Worm (Caenorhabditis elegans) whole organism, young adult: ENCODE data around the gene H20J04.9.

Source experiments
- B0019.2 ChIP-seq: fragments of 200-800 bp; sonication (Bioruptor generic); conservative IDR thresholded peaks from 2 replicates; pipeline ENCODE4 v1.3.6; 2022; ENCODE audit warnings: missing genetic modification reagents, missing genetic modification characterization, missing compliant biosample characterization
- B0035.1 ChIP-seq: sonication (generic microtip); optimal IDR thresholded peaks from 2 replicates; lab custom pipeline; 2016; ENCODE audit warnings: missing genetic modification characterization, mild to moderate bottlenecking, missing compliant biosample characterization, missing genotype, missing genetic modification reagents
- B0261.1 ChIP-seq: sonication (generic microtip); optimal IDR thresholded peaks from 2 replicates; lab custom pipeline; 2016; ENCODE audit warnings: mild to moderate bottlenecking, missing genetic modification characterization, moderate library complexity, missing compliant biosample characterization
- C17E4.6 ChIP-seq: fragments of 200-800 bp; sonication (Bioruptor generic); IDR thresholded peaks from 2 replicates; pipeline ENCODE4 v1.3.6; 2022; ENCODE audit warnings: missing genetic modification reagents, missing genetic modification characterization, missing compliant biosample characterization
- F52B5.7 ChIP-seq: sonication (generic microtip); optimal IDR thresholded peaks from 2 replicates; lab custom pipeline; 2016; ENCODE audit warnings: mild to moderate bottlenecking, missing genetic modification characterization, missing compliant biosample characterization
- K12H6.12 ChIP-seq: fragments of 200-800 bp; sonication (Bioruptor generic); optimal IDR thresholded peaks from 2 replicates; lab custom pipeline; 2018; ENCODE audit warnings: mild to moderate bottlenecking, missing genetic modification characterization, missing compliant biosample characterization
- Y79H2A.3 ChIP-seq: fragments of 200-800 bp; sonication (Bioruptor generic); conservative IDR thresholded peaks from 2 replicates; pipeline ENCODE4 v1.3.6; 2022; ENCODE audit warnings: missing genetic modification reagents, missing genetic modification characterization, missing compliant biosample characterization
- Y95B8A.8 ChIP-seq: fragments of 200-800 bp; sonication (Bioruptor generic); IDR thresholded peaks from 2 replicates; pipeline ENCODE4 v1.3.6; 2022; ENCODE audit warnings: missing genetic modification reagents, missing genetic modification characterization, missing compliant biosample characterization
- attf-3 ChIP-seq: fragments of 200-800 bp; sonication (Bioruptor generic); conservative IDR thresholded peaks from 2 replicates; pipeline ENCODE4 v1.3.6; 2022; ENCODE audit warnings: missing genetic modification reagents, missing genetic modification characterization, missing compliant biosample characterization
- attf-6 ChIP-seq: fragments of 200-800 bp; sonication (Bioruptor generic); IDR thresholded peaks from 2 replicates; pipeline ENCODE4 v1.3.6; 2022; ENCODE audit warnings: missing genetic modification reagents, missing genetic modification characterization, missing compliant biosample characterization
- bed-2 ChIP-seq: fragments of 200-800 bp; sonication (Bioruptor generic); IDR thresholded peaks from 2 replicates; pipeline ENCODE4 v1.3.6; 2022; ENCODE audit warnings: missing genetic modification reagents, missing genetic modification characterization, missing compliant biosample characterization
- cebp-1 ChIP-seq, 2 experiments: fragments of 200-800 bp in 1 of 2; sonication (Bioruptor generic) in 1 of 2; sonication (generic microtip) in 1 of 2; IDR thresholded peaks in 1 of 2; optimal IDR thresholded peaks in 1 of 2; 2 replicates each; pipeline versions ENCODE4 v1.3.6 to Lab custom; 2017 to 2022; ENCODE audit warnings: missing compliant biosample characterization in 2 of 2, missing genetic modification characterization in 2 of 2, mild to moderate bottlenecking in 1 of 2, missing genetic modification reagents in 1 of 2, moderate library complexity in 1 of 2
- ceh-40 ChIP-seq: fragments of 200-800 bp; sonication (Bioruptor generic); IDR thresholded peaks from 2 replicates; pipeline ENCODE4 v1.3.6; 2022; ENCODE audit warnings: missing genetic modification characterization, missing compliant biosample characterization
- egrh-3 ChIP-seq: fragments of 200-800 bp; sonication (Bioruptor generic); IDR thresholded peaks from 2 replicates; pipeline ENCODE4 v1.3.6; 2022; ENCODE audit warnings: missing genetic modification reagents, missing genetic modification characterization, missing compliant biosample characterization
- ets-4 ChIP-seq: fragments of 200-800 bp; sonication (Bioruptor generic); optimal IDR thresholded peaks from 2 replicates; lab custom pipeline; 2018; ENCODE audit warnings: mild to moderate bottlenecking, missing genetic modification characterization, missing compliant biosample characterization
- gei-17 ChIP-seq: fragments of 200-800 bp; sonication (Bioruptor generic); optimal IDR thresholded peaks from 2 replicates; lab custom pipeline; 2018; ENCODE audit warnings: mild to moderate bottlenecking, missing genetic modification characterization, missing compliant biosample characterization
- him-1 ChIP-seq: sonication (generic microtip); optimal IDR thresholded peaks from 2 replicates; lab custom pipeline; 2016; ENCODE audit warnings: missing genotype, missing genetic modification reagents, missing genetic modification characterization, missing compliant biosample characterization
- hlh-26 ChIP-seq: fragments of 200-800 bp; sonication (Bioruptor generic); conservative IDR thresholded peaks from 2 replicates; pipeline ENCODE4 v1.3.6; 2022; ENCODE audit warnings: missing genetic modification reagents, missing genetic modification characterization, missing compliant biosample characterization
- hmg-1.2 ChIP-seq: fragments of 200-800 bp; sonication (Bioruptor generic); IDR thresholded peaks from 2 replicates; pipeline ENCODE4 v1.3.6; 2022; ENCODE audit warnings: missing genetic modification reagents, missing genetic modification characterization, missing compliant biosample characterization
- hmg-20 ChIP-seq: fragments of 200-800 bp; sonication (Bioruptor generic); IDR thresholded peaks from 2 replicates; pipeline ENCODE4 v1.3.6; 2022; ENCODE audit warnings: missing genetic modification reagents, missing genetic modification characterization, missing compliant biosample characterization
- lag-1 ChIP-seq: fragments of 200-800 bp; sonication (Bioruptor generic); IDR thresholded peaks from 2 replicates; pipeline ENCODE4 v1.3.6; 2022; ENCODE audit warnings: missing genetic modification reagents, missing genetic modification characterization, missing compliant biosample characterization
- let-526 ChIP-seq: fragments of 200-800 bp; sonication (Bioruptor generic); IDR thresholded peaks from 2 replicates; pipeline ENCODE4 v1.3.6; 2022; ENCODE audit warnings: missing genetic modification reagents, missing genetic modification characterization, missing compliant biosample characterization
- lin-54 ChIP-seq: fragments of 200-800 bp; sonication (Bioruptor generic); optimal IDR thresholded peaks from 2 replicates; lab custom pipeline; 2018; ENCODE audit warnings: mild to moderate bottlenecking, missing genetic modification characterization, missing compliant biosample characterization
- lsl-1 ChIP-seq: fragments of 200-800 bp; sonication (Bioruptor generic); optimal IDR thresholded peaks from 2 replicates; lab custom pipeline; 2018; ENCODE audit warnings: mild to moderate bottlenecking, missing genetic modification characterization, moderate library complexity, missing compliant biosample characterization
- nfyb-1 ChIP-seq: fragments of 200-800 bp; sonication (Bioruptor generic); IDR thresholded peaks from 2 replicates; pipeline ENCODE4 v1.3.6; 2022; ENCODE audit warnings: missing genetic modification reagents, missing genetic modification characterization, missing compliant biosample characterization
- nhr-27 ChIP-seq: fragments of 200-800 bp; sonication (Bioruptor generic); optimal IDR thresholded peaks from 2 replicates; lab custom pipeline; 2018; ENCODE audit warnings: mild to moderate bottlenecking, missing genetic modification characterization, moderate library complexity, missing compliant biosample characterization
- pbrm-1 ChIP-seq: fragments of 200-800 bp; sonication (Bioruptor generic); IDR thresholded peaks from 2 replicates; pipeline ENCODE4 v1.3.6; 2022; ENCODE audit warnings: missing genetic modification reagents, missing genetic modification characterization, missing compliant biosample characterization
- repo-1 ChIP-seq: sonication (generic microtip); optimal IDR thresholded peaks from 2 replicates; lab custom pipeline; 2017; ENCODE audit warnings: mild to moderate bottlenecking, missing genetic modification characterization, missing compliant biosample characterization
- snpc-3.4 ChIP-seq: sonication (generic microtip); optimal IDR thresholded peaks from 2 replicates; lab custom pipeline; 2017; ENCODE audit warnings: missing genetic modification characterization, mild to moderate bottlenecking, missing compliant biosample characterization, antibody characterized with exemption, moderate library complexity, missing genotype, missing genetic modification reagents
- snpc-4 ChIP-seq, 5 experiments: fragments of 150-350 bp in 1 of 5; sonication (generic microtip) in 4 of 5; optimal IDR thresholded peaks; 2 replicates each; lab custom pipeline; 2014 to 2018; ENCODE audit warnings: missing genetic modification characterization in 5 of 5, missing biosample characterization in 3 of 5, antibody characterized with exemption in 2 of 5, mild to moderate bottlenecking in 2 of 5, missing compliant biosample characterization in 2 of 5, missing genotype in 2 of 5, moderate library complexity in 2 of 5, missing genetic modification reagents in 1 of 5
- somi-1 ChIP-seq: fragments of 200-800 bp; sonication (Bioruptor generic); optimal IDR thresholded peaks from 2 replicates; lab custom pipeline; 2018; ENCODE audit warnings: mild to moderate bottlenecking, missing genetic modification characterization, missing compliant biosample characterization
- sptf-2 ChIP-seq: fragments of 200-800 bp; sonication (Bioruptor generic); optimal IDR thresholded peaks from 2 replicates; lab custom pipeline; 2018; ENCODE audit warnings: mild to moderate bottlenecking, missing genetic modification characterization, missing compliant biosample characterization

Gene H20J04.9

DNA sequence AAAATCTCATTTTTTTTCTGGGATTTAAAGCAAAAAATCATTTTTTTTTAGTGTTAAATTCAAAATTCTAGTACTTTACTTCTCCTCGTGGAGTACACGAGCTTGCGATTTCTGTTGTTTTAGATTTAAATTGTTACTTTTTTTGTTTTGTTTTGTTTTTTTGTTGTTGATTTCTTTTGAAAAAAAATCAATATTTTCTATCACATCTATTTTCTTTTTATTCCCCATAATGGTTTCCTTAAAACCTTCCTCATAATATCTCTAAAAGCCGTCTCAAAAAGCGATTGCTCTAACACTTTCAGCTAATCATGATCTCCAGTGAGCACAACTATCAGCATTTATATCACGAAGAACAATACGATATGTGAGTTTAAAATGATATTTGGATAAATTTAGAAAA, 16.5 kb upstream of the H20J04.9 start, which contains the start of gene madf-3:
Gene madf-3 (plus strand): TSS at position 301 of the 400 bp plus-strand sequence.
- TF ChIP-seq cebp-1 (GFP tag; IDR thresholded peaks at IDR 0.05; lab: Robert Waterston, UW) (no peak), cebp-1 (tag; optimal IDR thresholded peaks at IDR 0.05; lab: Kevin White, UChicago) (no peak), lag-1 (GFP tag; lab: Robert Waterston, UW) (no peak), let-526 (no peak), Y79H2A.3 (GFP tag; lab: Robert Waterston, UW) (no peak), bed-2 (GFP tag; lab: Robert Waterston, UW) (no peak), C17E4.6 (GFP tag; lab: Robert Waterston, UW) (no peak)
- TF ChIP-seq, all 124 proteins: peak for 0

ce11 chrII:4337731-4338130, 13.3 kb upstream of the H20J04.9 start:
- TF ChIP-seq attf-6 (GFP tag; lab: Robert Waterston, UW) (no peak), ceh-40 (no peak), hmg-1.2 (GFP tag; lab: Robert Waterston, UW) (no peak), hmg-20 (GFP tag; lab: Robert Waterston, UW) (no peak), Y95B8A.8 (GFP tag; lab: Robert Waterston, UW) (no peak), lin-54 (GFP tag; lab: Kevin White, UChicago) (no peak), lag-1 (GFP tag; lab: Robert Waterston, UW) (no peak), hlh-26 (no peak), egrh-3 (GFP tag; lab: Robert Waterston, UW) (no peak), pbrm-1 (GFP tag; lab: Robert Waterston, UW) (no peak), attf-3 (GFP tag; lab: Robert Waterston, UW) (no peak)

ce11 chrII:4339882-4340281, 11.1 kb upstream of the H20J04.9 start, which contains the start of gene athp-2:
Gene athp-2 (plus strand): TSS chrII:4340182.
- TF ChIP-seq snpc-3.4 (tag; lab: Kevin White, UChicago) (no peak), nhr-27 (no peak), egrh-3 (GFP tag; lab: Robert Waterston, UW) (no peak), snpc-4 (GFP tag; optimal IDR thresholded peaks at IDR 0.05; lab: Kevin White, UChicago) (no peak), snpc-4 (tag; optimal IDR thresholded peaks at IDR 0.05; lab: Kevin White, UChicago) (no peak), B0261.1 (tag; lab: Kevin White, UChicago) (no peak), him-1 (tag; lab: Kevin White, UChicago) (no peak), repo-1 (tag; lab: Kevin White, UChicago) (no peak), gei-17 (GFP tag; lab: Kevin White, UChicago) (no peak), ets-4 (GFP tag; lab: Kevin White, UChicago) (no peak), B0035.1 (tag; lab: Kevin White, UChicago) (no peak), bed-2 (GFP tag; lab: Robert Waterston, UW) (no peak), lsl-1 (GFP tag; lab: Kevin White, UChicago) (no peak), K12H6.12 (tag; lab: Kevin White, UChicago) (no peak), sptf-2 (GFP tag; lab: Kevin White, UChicago) (no peak), B0019.2 (no peak), F52B5.7 (tag; lab: Kevin White, UChicago) (no peak)

ce11 chrII:4341484-4341883, 9.5 kb upstream of the H20J04.9 start:
- TF ChIP-seq somi-1: no peak
- TF ChIP-seq nfyb-1 (GFP tag; lab: Robert Waterston, UW): peak; percentile 90
